Worm (Caenorhabditis elegans) whole organism, L4 larva: ENCODE results near the gene scl-19.

ENCODE experiments used
- F26F4.8 ChIP-seq: fragments of 200-800 bp; sonication (Bioruptor generic); conservative IDR thresholded peaks from 2 replicates; pipeline ENCODE4 v1.3.6; 2022; ENCODE audit warnings: missing genetic modification characterization, missing compliant biosample characterization
- Y75B8A.6 ChIP-seq: fragments of 200-800 bp; sonication (Bioruptor generic); IDR thresholded peaks from 2 replicates; pipeline ENCODE4 v1.3.6; 2022; ENCODE audit warnings: missing genetic modification reagents, missing genetic modification characterization, missing compliant biosample characterization
- lin-38 ChIP-seq: fragments of 200-800 bp; sonication (Bioruptor generic); IDR thresholded peaks from 2 replicates; pipeline ENCODE4 v1.3.6; 2022; ENCODE audit warnings: missing genetic modification reagents, missing genetic modification characterization, missing compliant biosample characterization
- lsy-2 ChIP-seq, 2 experiments: fragments of 150-350 bp in 1 of 2; sonication (generic microtip) in 1 of 2; optimal IDR thresholded peaks; 2 replicates each; lab custom pipeline; 2014 to 2017; ENCODE audit warnings: missing biosample characterization in 2 of 2, missing genetic modification characterization in 2 of 2
- madf-9 ChIP-seq: fragments of 200-800 bp; sonication (Bioruptor generic); conservative IDR thresholded peaks from 2 replicates; pipeline ENCODE4 v1.3.6; 2022; ENCODE audit warnings: missing genetic modification reagents, missing genetic modification characterization, missing compliant biosample characterization
- pqm-1 ChIP-seq: sonication (generic microtip); optimal IDR thresholded peaks from 2 replicates; lab custom pipeline; 2017; ENCODE audit warnings: missing biosample characterization, missing genetic modification characterization
- snpc-4 ChIP-seq: fragments of 150-350 bp; optimal IDR thresholded peaks from 2 replicates; lab custom pipeline; 2014; ENCODE audit warnings: missing biosample characterization, missing genetic modification characterization
- ztf-11 ChIP-seq: fragments of 150-350 bp; optimal IDR thresholded peaks from 2 replicates; lab custom pipeline; 2014; ENCODE audit warnings: missing biosample characterization, missing genetic modification characterization

- peak; percentile 90 for TF ChIP-seq F26F4.8
- no peak for TF ChIP-seq lsy-2 (tag; optimal IDR thresholded peaks at IDR 0.05; lab: Kevin White, UChicago)
- TF ChIP-seq Y75B8A.6 (GFP tag; lab: Robert Waterston, UW), result no peak
- TF ChIP-seq lin-38 (GFP tag; lab: Robert Waterston, UW), result no peak
- TF ChIP-seq snpc-4, result no peak
- no peak for TF ChIP-seq ztf-11
- TF ChIP-seq pqm-1 (tag; lab: Kevin White, UChicago), result no peak
- no peak for TF ChIP-seq madf-9 (GFP tag; lab: Robert Waterston, UW)
These were observed 19.7 kb upstream of the scl-19 start for ce11 chrV:18712118-18712517.
